Fruit fly (Drosophila melanogaster) whole organism, embryonic: Measurements from ENCODE around the gene CG7484.
A peak's percentile ranks its signal among the peaks of the same experiment; 100 is the strongest.

ENCODE experiments used
- ATbp ChIP-seq: fragments of 200-800 bp; sonication (Bioruptor generic); optimal IDR thresholded peaks from 2 replicates; lab custom pipeline; 2017; ENCODE audit warnings: missing biosample characterization, mild to moderate bottlenecking, missing genetic modification characterization, missing genetic modification reagents
- Awh ChIP-seq: fragments of 200-800 bp; sonication (Bioruptor generic); IDR thresholded peaks from 2 replicates; pipeline ENCODE4, ENCODE4 v1.3.6; 2022; ENCODE audit warnings: missing biosample characterization, missing genetic modification characterization
- B-H2 ChIP-seq: fragments of 200-800 bp; sonication (Bioruptor generic); optimal IDR thresholded peaks from 2 replicates; lab custom pipeline; 2018; ENCODE audit warnings: missing biosample characterization, mild to moderate bottlenecking, missing genetic modification characterization
- CG10321 ChIP-seq: fragments of 200-800 bp; sonication (Bioruptor generic); IDR thresholded peaks from 2 replicates; pipeline ENCODE4 v1.3.6; 2022; ENCODE audit warnings: missing biosample characterization, missing genetic modification characterization
- CG12391 ChIP-seq: fragments of 200-800 bp; sonication (Bioruptor generic); optimal IDR thresholded peaks from 3 replicates; lab custom pipeline; 2018; ENCODE audit warnings: missing biosample characterization, mild to moderate bottlenecking, missing genetic modification characterization, moderate library complexity
- CG13424 ChIP-seq: fragments of 200-800 bp; sonication (Bioruptor generic); optimal IDR thresholded peaks from 2 replicates; lab custom pipeline; 2019; ENCODE audit warnings: missing biosample characterization, mild to moderate bottlenecking, missing genetic modification characterization, moderate library complexity
- CG17385 ChIP-seq: fragments of 200-800 bp; sonication (Bioruptor generic); optimal IDR thresholded peaks from 3 replicates; lab custom pipeline; 2018; ENCODE audit warnings: missing biosample characterization, mild to moderate bottlenecking, missing genetic modification characterization
- CG17612 ChIP-seq: fragments of 200-800 bp; sonication (Bioruptor generic); IDR thresholded peaks from 2 replicates; pipeline ENCODE4 v1.3.6; 2022; ENCODE audit warnings: missing biosample characterization, missing genetic modification characterization
- CG18011 ChIP-seq: fragments of 200-800 bp; sonication (Bioruptor generic); optimal IDR thresholded peaks from 2 replicates; lab custom pipeline; 2017; ENCODE audit warnings: missing biosample characterization, missing genetic modification characterization, mild to moderate bottlenecking, moderate library complexity, missing genotype
- CG18476 ChIP-seq: fragments of 200-800 bp; sonication (Bioruptor generic); optimal IDR thresholded peaks from 2 replicates; lab custom pipeline; 2016; ENCODE audit warnings: missing biosample characterization, mild to moderate bottlenecking, missing genetic modification characterization
- CG2199 ChIP-seq: fragments of 200-800 bp; sonication (Bioruptor generic); IDR thresholded peaks from 3 replicates; pipeline ENCODE4 v1.3.6; 2022; ENCODE audit warnings: missing biosample characterization, missing genetic modification characterization
- CG2889 ChIP-seq: fragments of 200-800 bp; sonication (Bioruptor generic); IDR thresholded peaks from 3 replicates; pipeline ENCODE4 v1.3.6; 2022; ENCODE audit warnings: missing biosample characterization, missing genetic modification characterization
- CG3163 ChIP-seq: fragments of 200-800 bp; sonication (Bioruptor generic); optimal IDR thresholded peaks from 3 replicates; lab custom pipeline; 2016; ENCODE audit warnings: missing biosample characterization, missing genetic modification characterization
- CG32532 ChIP-seq: fragments of 200-800 bp; sonication (Bioruptor generic); IDR thresholded peaks from 2 replicates; pipeline ENCODE4 v1.3.6; 2022; ENCODE audit warnings: missing biosample characterization, missing genetic modification characterization
- CG4360 ChIP-seq: fragments of 200-800 bp; sonication (Bioruptor generic); IDR thresholded peaks from 2 replicates; pipeline ENCODE4 v1.3.6; 2022; ENCODE audit warnings: missing biosample characterization, missing genetic modification characterization
- CG5953 ChIP-seq: fragments of 200-800 bp; sonication (Bioruptor generic); IDR thresholded peaks from 2 replicates; pipeline ENCODE4 v1.3.6; 2022; ENCODE audit warnings: missing biosample characterization, missing genetic modification characterization
- CG7839 ChIP-seq: fragments of 200-800 bp; sonication (Bioruptor generic); optimal IDR thresholded peaks from 3 replicates; lab custom pipeline; 2018; ENCODE audit warnings: missing biosample characterization, mild to moderate bottlenecking, missing genetic modification characterization, moderate library complexity
- CG7987 ChIP-seq: fragments of 200-800 bp; sonication (Bioruptor generic); optimal IDR thresholded peaks from 2 replicates; lab custom pipeline; 2018; ENCODE audit warnings: missing biosample characterization, mild to moderate bottlenecking, missing genetic modification characterization, moderate library complexity
- D ChIP-seq, 2 experiments: fragments of 200-800 bp in 1 of 2; fragments of >200 bp in 1 of 2; sonication (Bioruptor generic) in 1 of 2; optimal IDR thresholded peaks; 2 replicates in 1 of 2; 3 replicates in 1 of 2; lab custom pipeline; 2017; ENCODE audit warnings: mild to moderate bottlenecking in 1 of 2, missing biosample characterization in 1 of 2, missing genetic modification characterization in 1 of 2, missing genetic modification reagents in 1 of 2
- GATAe ChIP-seq: fragments of 200-800 bp; sonication (Bioruptor generic); conservative IDR thresholded peaks from 2 replicates; pipeline ENCODE4 v1.3.6; 2022; ENCODE audit warnings: missing biosample characterization, missing genetic modification characterization
- Hmr ChIP-seq: fragments of 200-800 bp; sonication (Bioruptor generic); optimal IDR thresholded peaks from 3 replicates; lab custom pipeline; 2017; ENCODE audit warnings: mild to moderate bottlenecking, missing biosample characterization, missing genetic modification reagents, missing genetic modification characterization
- Nf-YB ChIP-seq: fragments of 200-800 bp; sonication (Bioruptor generic); optimal IDR thresholded peaks from 3 replicates; lab custom pipeline; 2019; ENCODE audit warnings: missing biosample characterization, mild to moderate bottlenecking, missing genetic modification characterization, moderate library complexity
- Pdp1 ChIP-seq, 2 experiments: fragments of 200-800 bp; sonication (Bioruptor generic); optimal IDR thresholded peaks; 3 replicates each; lab custom pipeline; 2016; ENCODE audit warnings: missing biosample characterization in 2 of 2, missing genetic modification characterization in 2 of 2, mild to moderate bottlenecking in 1 of 2, moderate library complexity in 1 of 2
- Rfx ChIP-seq: fragments of 200-800 bp; sonication (Bioruptor generic); IDR thresholded peaks from 2 replicates; pipeline ENCODE4 v1.3.6; 2022; ENCODE audit warnings: missing biosample characterization, missing genetic modification characterization
- Trl ChIP-seq, 3 experiments: fragments of >200 bp in 2 of 3; fragments of 200-800 bp in 1 of 3; sonication (Bioruptor generic) in 1 of 3; optimal IDR thresholded peaks; 2 replicates in 1 of 3; 3 replicates in 2 of 3; lab custom pipeline; 2016 to 2017; ENCODE audit warnings: missing biosample characterization in 1 of 3, missing genetic modification characterization in 1 of 3
- Usf ChIP-seq: fragments of 200-800 bp; sonication (Bioruptor generic); optimal IDR thresholded peaks from 2 replicates; lab custom pipeline; 2017; ENCODE audit warnings: missing genotype, missing biosample characterization, missing genetic modification characterization
- YL-1 ChIP-seq: fragments of 200-800 bp; sonication (Bioruptor generic); optimal IDR thresholded peaks from 3 replicates; lab custom pipeline; 2017; ENCODE audit warnings: missing biosample characterization, mild to moderate bottlenecking, missing genetic modification characterization
- chinmo ChIP-seq: fragments of 200-800 bp; sonication (Bioruptor generic); IDR thresholded peaks from 4 replicates; pipeline ENCODE4 v1.3.6; 2022; ENCODE audit warnings: missing biosample characterization, missing genetic modification characterization; ENCODE audit not compliant: partially characterized antibody
- ci ChIP-seq: fragments of 200-800 bp; sonication (Bioruptor generic); IDR thresholded peaks from 3 replicates; pipeline ENCODE4 v1.3.6; 2022; ENCODE audit warnings: missing biosample characterization, missing genetic modification characterization
- corto ChIP-seq: fragments of 200-800 bp; sonication (Bioruptor generic); optimal IDR thresholded peaks from 2 replicates; lab custom pipeline; 2016; ENCODE audit warnings: missing biosample characterization, mild to moderate bottlenecking, missing genetic modification characterization, moderate library complexity
- gem ChIP-seq: fragments of 200-800 bp; sonication (Bioruptor generic); optimal IDR thresholded peaks from 2 replicates; lab custom pipeline; 2019; ENCODE audit warnings: missing biosample characterization, mild to moderate bottlenecking, missing genetic modification characterization, moderate library complexity
- grn ChIP-seq: fragments of 200-800 bp; sonication (Bioruptor generic); optimal IDR thresholded peaks from 3 replicates; lab custom pipeline; 2017; ENCODE audit warnings: missing biosample characterization, missing genetic modification characterization
- ham ChIP-seq: fragments of 200-800 bp; sonication (Bioruptor generic); IDR thresholded peaks from 2 replicates; pipeline ENCODE4 v1.3.6; 2022; ENCODE audit warnings: missing biosample characterization, missing genetic modification characterization
- her ChIP-seq: fragments of 200-800 bp; sonication (Bioruptor generic); optimal IDR thresholded peaks from 2 replicates; lab custom pipeline; 2016; ENCODE audit warnings: missing biosample characterization, missing genetic modification characterization
- luna ChIP-seq: fragments of 200-800 bp; sonication (Bioruptor generic); optimal IDR thresholded peaks from 2 replicates; lab custom pipeline; 2016; ENCODE audit warnings: missing biosample characterization, missing genetic modification characterization
- mirr ChIP-seq: fragments of 200-800 bp; sonication (Bioruptor generic); optimal IDR thresholded peaks from 3 replicates; lab custom pipeline; 2018; ENCODE audit warnings: missing biosample characterization, mild to moderate bottlenecking, missing genetic modification characterization
- pfk ChIP-seq: fragments of 200-800 bp; sonication (Bioruptor generic); optimal IDR thresholded peaks from 2 replicates; lab custom pipeline; 2018; ENCODE audit warnings: missing biosample characterization, mild to moderate bottlenecking, missing genetic modification characterization, moderate library complexity
- psq ChIP-seq: fragments of 200-800 bp; sonication (Bioruptor generic); optimal IDR thresholded peaks from 2 replicates; lab custom pipeline; 2017; ENCODE audit warnings: missing biosample characterization, missing genetic modification characterization
- rib ChIP-seq: fragments of 200-800 bp; sonication (Bioruptor generic); IDR thresholded peaks from 2 replicates; pipeline ENCODE4 v1.3.6; 2022; ENCODE audit warnings: missing biosample characterization, missing genetic modification characterization
- row ChIP-seq: fragments of 200-800 bp; sonication (Bioruptor generic); IDR thresholded peaks from 3 replicates; pipeline ENCODE4 v1.3.6; 2022; ENCODE audit warnings: missing biosample characterization, missing genetic modification characterization
- run ChIP-seq: fragments of 200-800 bp; sonication (Bioruptor generic); optimal IDR thresholded peaks from 3 replicates; lab custom pipeline; 2018; ENCODE audit warnings: missing biosample characterization, mild to moderate bottlenecking, missing genetic modification characterization
- sens ChIP-seq: fragments of 200-800 bp; sonication (Bioruptor generic); peaks from one replicate; lab custom pipeline; 2016; ENCODE audit warnings: missing biosample characterization, missing genetic modification characterization
- tin ChIP-seq: fragments of 200-800 bp; sonication (Bioruptor generic); optimal IDR thresholded peaks from 3 replicates; lab custom pipeline; 2016; ENCODE audit warnings: missing biosample characterization, missing genetic modification characterization
- trem ChIP-seq: fragments of 200-800 bp; optimal IDR thresholded peaks from 3 replicates; lab custom pipeline; 2019; ENCODE audit warnings: missing biosample characterization, mild to moderate bottlenecking, missing genetic modification characterization, moderate library complexity
- tup ChIP-seq: fragments of 200-800 bp; sonication (Bioruptor generic); optimal IDR thresholded peaks from 2 replicates; lab custom pipeline; 2016; ENCODE audit warnings: missing biosample characterization, mild to moderate bottlenecking, missing genetic modification characterization, moderate library complexity
- vfl ChIP-seq: fragments of 200-800 bp; sonication (Bioruptor generic); optimal IDR thresholded peaks from 2 replicates; lab custom pipeline; 2016; ENCODE audit warnings: missing biosample characterization, missing genetic modification characterization
- vvl ChIP-seq: fragments of 200-800 bp; sonication (Bioruptor generic); IDR thresholded peaks from 2 replicates; pipeline ENCODE4 v1.3.6; 2022; ENCODE audit warnings: missing biosample characterization, missing genetic modification characterization

CG7484 gene

dm6 chr3L:17665084-17665576, 10.7 kb downstream of the CG7484 start (continued):
- TF ChIP-seq GATAe (GFP tag; lab: Robert Waterston, UW) (peak; percentile 76), her (GFP tag; lab: Kevin White, UChicago) (no peak), Hmr (no peak), run (tag; lab: Kevin White, UChicago) (no peak), mirr (peak; percentile 83), B-H2 (GFP tag; lab: Kevin White, UChicago) (peak; percentile 17), corto (GFP tag; lab: Kevin White, UChicago) (peak; percentile 22), CG18476 (no peak), Pdp1 (GFP tag; optimal IDR thresholded peaks at IDR 0.05; lab: Kevin White, UChicago) (peak in 1 of 2 experiments; percentile 99), CG4360 (GFP tag; lab: Robert Waterston, UW) (no peak), chinmo (GFP tag; lab: Robert Waterston, UW) (0 out of 4 replicates have a peak, but pooled peaks have one; percentile 32), CG2199 (GFP tag; lab: Robert Waterston, UW) (no peak), Rfx (GFP tag; lab: Robert Waterston, UW) (peak; percentile 18; the same call in 1 of the 2 replicates), CG10321 (0 out of 2 replicates have a peak, but pooled peaks have one; percentile 14), CG18011 (GFP tag; lab: Kevin White, UChicago) (peak; percentile 91)

dm6 chr3L:17667642-17668362, 13.4 kb downstream of the CG7484 start:
- no peak for TF ChIP-seq Nf-YB
- TF ChIP-seq row (GFP tag; lab: Robert Waterston, UW) = no peak
- no peak for TF ChIP-seq her (GFP tag; lab: Kevin White, UChicago)
- no peak for TF ChIP-seq CG17612 (GFP tag; lab: Robert Waterston, UW)
- TF ChIP-seq CG17385 (GFP tag; lab: Kevin White, UChicago) = no peak
- TF ChIP-seq pfk (GFP tag; lab: Kevin White, UChicago) = no peak
- peak; percentile 19 to 54 for TF ChIP-seq Trl (optimal IDR thresholded peaks at IDR 0.05; lab: Kevin White, UChicago)
- TF ChIP-seq Trl (GFP tag; optimal IDR thresholded peaks at IDR 0.05; lab: Kevin White, UChicago) = no peak
- TF ChIP-seq CG5953 = no peak
- no peak for TF ChIP-seq ATbp (GFP tag; lab: Kevin White, UChicago)
- no peak for TF ChIP-seq vfl
- no peak for TF ChIP-seq YL-1 (GFP tag; lab: Kevin White, UChicago)
- TF ChIP-seq CG2889 = no peak
- TF ChIP-seq rib (GFP tag; lab: Robert Waterston, UW) = peak; percentile 37; the same call in 1 of the 2 replicates
- TF ChIP-seq psq (GFP tag; lab: Kevin White, UChicago) = peak; percentile 1
- TF ChIP-seq CG3163 (GFP tag; lab: Kevin White, UChicago) = no peak
- TF ChIP-seq Usf (GFP tag; lab: Kevin White, UChicago) = no peak
- peak; percentile 10 for TF ChIP-seq gem (tag; lab: Kevin White, UChicago)
- TF ChIP-seq tup (GFP tag; lab: Kevin White, UChicago) = no peak
- TF ChIP-seq Awh (GFP tag; lab: Robert Waterston, UW) = no peak
- no peak for TF ChIP-seq CG32532 (GFP tag; lab: Robert Waterston, UW)
- no peak for TF ChIP-seq CG13424 (tag; lab: Kevin White, UChicago)
- no peak for TF ChIP-seq D (optimal IDR thresholded peaks at IDR 0.05; lab: Kevin White, UChicago)
- no peak for TF ChIP-seq D (GFP tag; optimal IDR thresholded peaks at IDR 0.05; lab: Kevin White, UChicago)
- TF ChIP-seq CG12391 (tag; lab: Kevin White, UChicago) = no peak
- peak; percentile 22; the same call in 1 of the 2 replicates for TF ChIP-seq vvl (GFP tag; lab: Robert Waterston, UW)
- no peak for TF ChIP-seq luna (GFP tag; lab: Kevin White, UChicago)
- TF ChIP-seq grn (GFP tag; lab: Kevin White, UChicago) = peak; percentile 30
- no peak for TF ChIP-seq ham (GFP tag; lab: Robert Waterston, UW)
- peak; percentile 49 for TF ChIP-seq sens (GFP tag; lab: Kevin White, UChicago)
- TF ChIP-seq trem (tag; lab: Kevin White, UChicago) = no peak
- TF ChIP-seq tin (GFP tag; lab: Kevin White, UChicago) = no peak
- 0 out of 3 replicates have a peak, but pooled peaks have one; percentile 43 for TF ChIP-seq ci (GFP tag; lab: Robert Waterston, UW)
- no peak for TF ChIP-seq B-H2 (GFP tag; lab: Kevin White, UChicago)
- no peak for TF ChIP-seq CG7987
- TF ChIP-seq CG7839 (tag; lab: Kevin White, UChicago) = no peak
